Worm (Caenorhabditis elegans): ENCODE measurements around the gene tsp-6.

tsp-6 gene

ce11 chrX:2820148-2820547 is at the start of gene tsp-6:
Gene tsp-6, plus strand, starts transcription at chrX:2820448.
- no peak for TF ChIP-seq dmd-4 (tag; optimal IDR thresholded peaks at IDR 0.05)
- no peak for TF ChIP-seq R02D3.7 (tag; optimal IDR thresholded peaks at IDR 0.05)
- TF ChIP-seq mbf-1 (tag; optimal IDR thresholded peaks at IDR 0.05), result no peak
- TF ChIP-seq mdl-1 (tag; optimal IDR thresholded peaks at IDR 0.05), result no peak
- TF ChIP-seq egl-27 (tag; optimal IDR thresholded peaks at IDR 0.05), result no peak
- TF ChIP-seq F13H6.1 (tag; optimal IDR thresholded peaks at IDR 0.05), result no peak

DNA sequence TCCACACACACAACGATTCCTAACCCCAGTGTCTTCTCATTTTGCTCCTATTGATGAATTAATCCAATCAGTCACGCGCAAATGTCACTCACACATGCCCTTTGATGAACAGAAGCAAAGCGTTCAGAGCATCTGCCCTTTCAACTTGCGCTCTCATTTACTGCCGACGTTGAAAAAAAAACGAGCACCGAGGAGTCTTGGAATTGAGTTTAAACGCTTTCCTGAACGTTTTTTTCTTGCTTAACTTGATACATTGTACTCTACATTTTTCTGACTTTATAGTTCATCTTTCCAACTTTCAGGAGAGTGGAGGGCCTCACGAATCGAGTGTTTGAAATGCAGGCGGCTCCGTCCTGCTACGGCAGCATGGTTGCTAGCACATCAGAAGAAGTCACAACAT is 48.5 kb upstream of the tsp-6 start, which contains the start of gene cgef-1:
TSS of gene cgef-1 (plus strand) at position 301 of the 400 bp plus-strand sequence.
- TF ChIP-seq R02D3.7 (tag; optimal IDR thresholded peaks at IDR 0.05) (no peak), ceh-16 (tag; optimal IDR thresholded peaks at IDR 0.05) (no peak), skn-1 (tag; optimal IDR thresholded peaks at IDR 0.05) (no peak), mbf-1 (tag; optimal IDR thresholded peaks at IDR 0.05) (no peak), mab-5 (tag; optimal IDR thresholded peaks at IDR 0.05) (no peak), unc-55 (GFP tag; optimal IDR thresholded peaks at IDR 0.05) (no peak), sma-3 (GFP tag; optimal IDR thresholded peaks at IDR 0.05) (no peak), nhr-12 (tag; optimal IDR thresholded peaks at IDR 0.05) (no peak), nhr-11 (tag; optimal IDR thresholded peaks at IDR 0.05) (no peak), gmeb-1 (tag; optimal IDR thresholded peaks at IDR 0.05) (no peak)

DNA sequence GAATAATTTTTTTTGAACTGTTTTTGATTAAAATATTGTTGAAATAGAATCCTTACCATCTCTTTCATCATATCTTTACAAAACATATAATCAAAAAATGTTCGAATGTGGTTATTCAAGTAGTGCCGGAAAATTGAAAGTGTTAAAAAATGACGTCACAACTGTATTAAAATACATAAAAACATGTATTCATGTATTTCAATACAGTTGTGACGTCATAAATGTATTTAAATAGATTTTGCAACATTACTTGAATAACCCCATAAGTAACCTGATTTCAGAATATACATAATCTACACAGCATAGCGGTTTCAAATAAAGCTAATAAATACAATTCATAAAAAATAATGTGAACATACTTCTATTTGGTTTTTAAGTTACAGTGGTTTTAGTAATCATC is 43.3 kb upstream of the tsp-6 start:
- TF ChIP-seq blmp-1 (tag; optimal IDR thresholded peaks at IDR 0.05; ENCODE audit: insufficient read depth) (no peak), ceh-82 (tag; optimal IDR thresholded peaks at IDR 0.05) (no peak), nhr-21 (tag; optimal IDR thresholded peaks at IDR 0.05) (no peak), sma-9 (GFP tag; optimal IDR thresholded peaks at IDR 0.05) (no peak), sma-9 (tag; optimal IDR thresholded peaks at IDR 0.05) (no peak), unc-62 (GFP tag; optimal IDR thresholded peaks at IDR 0.05) (no peak), mdl-1 (tag; optimal IDR thresholded peaks at IDR 0.05) (no peak), ceh-16 (tag; optimal IDR thresholded peaks at IDR 0.05) (no peak), unc-39 (tag; optimal IDR thresholded peaks at IDR 0.05) (no peak), Y55F3AM.14 (GFP tag; optimal IDR thresholded peaks at IDR 0.05) (no peak), C34F6.9 (tag; optimal IDR thresholded peaks at IDR 0.05) (no peak), sem-4 (tag; optimal IDR thresholded peaks at IDR 0.05) (no peak), lsy-2 (tag; optimal IDR thresholded peaks at IDR 0.05) (no peak), mbf-1 (tag; optimal IDR thresholded peaks at IDR 0.05) (no peak), F13H6.1 (tag; optimal IDR thresholded peaks at IDR 0.05) (no peak), elt-3 (tag; optimal IDR thresholded peaks at IDR 0.05) (no peak), nhr-11 (tag; optimal IDR thresholded peaks at IDR 0.05) (no peak)

- TF ChIP-seq mdl-1 (tag; optimal IDR thresholded peaks at IDR 0.05), result no peak
- no peak for TF ChIP-seq alr-1 (tag; optimal IDR thresholded peaks at IDR 0.05)
- no peak for TF ChIP-seq C34F6.9 (tag; optimal IDR thresholded peaks at IDR 0.05)
- TF ChIP-seq ceh-82 (tag; optimal IDR thresholded peaks at IDR 0.05), result no peak
- TF ChIP-seq unc-39 (tag; optimal IDR thresholded peaks at IDR 0.05), result no peak
- no peak for TF ChIP-seq sma-9 (GFP tag; optimal IDR thresholded peaks at IDR 0.05)
- TF ChIP-seq sma-9 (tag; optimal IDR thresholded peaks at IDR 0.05), result no peak
- no peak for TF ChIP-seq aly-2 (tag; optimal IDR thresholded peaks at IDR 0.05)
- no peak for TF ChIP-seq F13H6.1 (tag; optimal IDR thresholded peaks at IDR 0.05)
- no peak for TF ChIP-seq crh-2 (tag; optimal IDR thresholded peaks at IDR 0.05)
- no peak for TF ChIP-seq sem-4 (tag; optimal IDR thresholded peaks at IDR 0.05)
- no peak for TF ChIP-seq nhr-77 (tag; optimal IDR thresholded peaks at IDR 0.05)
- no peak for TF ChIP-seq lin-39 (tag; optimal IDR thresholded peaks at IDR 0.05)
- TF ChIP-seq nhr-12 (tag; optimal IDR thresholded peaks at IDR 0.05), result no peak
These were observed 42.3 kb upstream of the tsp-6 start for ce11 chrX:2777973-2778372.

DNA sequence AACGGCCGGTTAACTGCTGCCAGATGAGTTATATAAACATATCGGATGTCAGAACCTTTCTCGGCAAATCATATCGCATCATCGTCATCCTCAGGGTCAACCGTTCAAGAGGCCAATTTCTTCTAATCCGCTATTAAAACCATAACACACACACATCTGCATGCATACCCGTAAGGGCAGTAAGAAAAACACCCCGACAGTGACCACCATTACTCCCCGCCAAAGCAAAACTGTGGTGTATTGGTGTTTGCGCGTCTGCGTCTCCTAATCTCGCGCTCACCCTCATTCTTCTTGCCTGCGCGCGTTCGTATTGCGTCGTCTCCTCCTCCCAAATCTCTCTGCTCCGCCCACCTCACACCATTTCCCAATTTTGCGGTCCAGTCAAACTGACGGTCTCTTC is 26.7 kb upstream of the tsp-6 start:
- TF ChIP-seq sma-3 (GFP tag; optimal IDR thresholded peaks at IDR 0.05) (no peak), unc-62 (GFP tag; optimal IDR thresholded peaks at IDR 0.05) (no peak), nhr-25 (tag; optimal IDR thresholded peaks at IDR 0.05) (no peak), gmeb-1 (tag; optimal IDR thresholded peaks at IDR 0.05) (no peak), lin-11 (tag; optimal IDR thresholded peaks at IDR 0.05) (no peak), aly-2 (tag; optimal IDR thresholded peaks at IDR 0.05) (no peak)

- TF ChIP-seq ZK546.5 (tag; optimal IDR thresholded peaks at IDR 0.05) (no peak), unc-55 (GFP tag; optimal IDR thresholded peaks at IDR 0.05) (no peak), sma-9 (GFP tag; optimal IDR thresholded peaks at IDR 0.05) (no peak), sma-9 (tag; optimal IDR thresholded peaks at IDR 0.05) (no peak), nhr-129 (tag; optimal IDR thresholded peaks at IDR 0.05) (no peak), C34F6.9 (tag; optimal IDR thresholded peaks at IDR 0.05) (no peak), aly-2 (tag; optimal IDR thresholded peaks at IDR 0.05) (no peak), snpc-4 (tag; optimal IDR thresholded peaks at IDR 0.05) (no peak), unc-62 (GFP tag; optimal IDR thresholded peaks at IDR 0.05) (no peak), nhr-77 (tag; optimal IDR thresholded peaks at IDR 0.05) (no peak), alr-1 (tag; optimal IDR thresholded peaks at IDR 0.05) (no peak), zag-1 (tag; optimal IDR thresholded peaks at IDR 0.05) (no peak), mab-5 (tag; optimal IDR thresholded peaks at IDR 0.05) (no peak)
These were observed 25.9 kb upstream of the tsp-6 start for ce11 chrX:2794324-2794723.
